Worm (Caenorhabditis elegans): ENCODE measurements around the gene wee-1.3.
A peak's percentile ranks its signal among the peaks of the same experiment; 100 is the strongest.

wee-1.3 gene

DNA sequence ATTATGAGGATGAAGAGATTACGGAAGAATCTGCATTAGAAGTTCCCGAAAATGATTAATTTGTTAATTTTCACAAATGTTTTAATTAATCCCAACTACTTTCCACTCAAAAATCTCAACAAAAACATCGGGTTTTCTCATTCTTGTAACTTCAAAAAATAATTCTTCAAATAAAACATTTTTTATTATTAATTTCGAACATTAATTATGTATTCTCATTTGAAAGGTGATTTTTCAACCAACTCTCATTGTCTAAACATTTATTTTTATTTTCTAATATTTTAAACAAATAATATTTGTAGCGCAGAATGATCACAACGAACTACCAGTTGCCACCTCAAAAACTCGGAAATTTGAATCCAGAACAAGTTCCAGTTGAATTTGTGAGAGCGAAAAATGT is 45.0 kb downstream of the wee-1.3 start, which contains the start of gene ZK1320.7:
Gene ZK1320.7 (plus strand): TSS at position 301 of the 400 bp plus-strand sequence.
- TF ChIP-seq ztf-16 (tag; optimal IDR thresholded peaks at IDR 0.05): no peak
- no peak for TF ChIP-seq pat-9 (tag; optimal IDR thresholded peaks at IDR 0.05)
- no peak for TF ChIP-seq fkh-10 (GFP tag; optimal IDR thresholded peaks at IDR 0.05)
- TF ChIP-seq hlh-6 (tag; optimal IDR thresholded peaks at IDR 0.05): no peak
- TF ChIP-seq ama-1 (optimal IDR thresholded peaks at IDR 0.05): no peak
- no peak for TF ChIP-seq fkh-6 (tag; optimal IDR thresholded peaks at IDR 0.05)
- no peak for TF ChIP-seq syd-9 (tag; optimal IDR thresholded peaks at IDR 0.05)
- no peak for TF ChIP-seq ceh-34 (tag; optimal IDR thresholded peaks at IDR 0.05)
- TF ChIP-seq unc-42 (tag; optimal IDR thresholded peaks at IDR 0.05): no peak
- no peak for TF ChIP-seq ahr-1 (tag; optimal IDR thresholded peaks at IDR 0.05)
- TF ChIP-seq unc-55 (GFP tag; optimal IDR thresholded peaks at IDR 0.05): no peak
- no peak for TF ChIP-seq ceh-22 (tag; optimal IDR thresholded peaks at IDR 0.05)
- TF ChIP-seq che-1 (tag; optimal IDR thresholded peaks at IDR 0.05): no peak
- no peak for TF ChIP-seq ref-2 (tag; optimal IDR thresholded peaks at IDR 0.05)
- no peak for TF ChIP-seq pax-1 (tag; optimal IDR thresholded peaks at IDR 0.05)
- TF ChIP-seq unc-86 (tag; optimal IDR thresholded peaks at IDR 0.05): no peak

DNA sequence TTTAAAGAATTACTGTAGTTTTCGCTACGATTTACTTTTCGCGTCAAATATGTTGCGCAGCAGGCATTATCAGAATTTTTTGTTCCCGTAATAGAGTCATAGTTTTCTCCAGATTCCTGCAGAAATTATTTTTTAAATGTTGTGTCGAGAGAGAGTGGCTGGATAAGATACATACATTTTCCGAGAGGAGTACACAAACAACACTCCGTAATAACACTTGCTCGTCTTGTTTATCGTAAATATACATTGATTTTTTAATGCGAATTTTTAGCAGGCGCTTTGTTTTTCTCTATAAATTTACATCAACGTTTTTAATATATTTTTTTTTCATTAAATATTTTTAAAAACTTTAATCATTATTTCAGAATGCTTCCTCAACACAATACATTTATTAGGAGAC is 47.3 kb downstream of the wee-1.3 start, which contains the start of gene taf-8:
Gene taf-8 (plus strand): TSS at position 360 of the 400 bp plus-strand sequence.
- TF ChIP-seq elt-2 (tag; optimal IDR thresholded peaks at IDR 0.05) (peak; percentile 10), ceh-24 (tag; optimal IDR thresholded peaks at IDR 0.05) (no peak), T23F11.4 (GFP tag; optimal IDR thresholded peaks at IDR 0.05) (no peak), lin-11 (tag; optimal IDR thresholded peaks at IDR 0.05) (no peak), C08G9.2 (tag; optimal IDR thresholded peaks at IDR 0.05) (no peak), fkh-6 (tag; optimal IDR thresholded peaks at IDR 0.05) (no peak), syd-9 (tag; optimal IDR thresholded peaks at IDR 0.05) (no peak), unc-55 (GFP tag; optimal IDR thresholded peaks at IDR 0.05) (no peak), ceh-31 (tag; optimal IDR thresholded peaks at IDR 0.05) (peak; percentile 1), hlh-30 (tag; optimal IDR thresholded peaks at IDR 0.05; ENCODE audit: insufficient read depth) (no peak), unc-42 (tag; optimal IDR thresholded peaks at IDR 0.05) (peak; percentile 20), lim-6 (tag; optimal IDR thresholded peaks at IDR 0.05) (no peak), pros-1 (tag; optimal IDR thresholded peaks at IDR 0.05) (no peak), ceh-48 (tag; optimal IDR thresholded peaks at IDR 0.05) (peak; percentile 67), ceh-14 (tag; optimal IDR thresholded peaks at IDR 0.05) (no peak), ama-1 (optimal IDR thresholded peaks at IDR 0.05) (no peak), pag-3 (tag; optimal IDR thresholded peaks at IDR 0.05; ENCODE audit: borderline replicate concordance) (no peak), hlh-13 (GFP tag; optimal IDR thresholded peaks at IDR 0.05) (no peak), npax-4 (tag; optimal IDR thresholded peaks at IDR 0.05) (no peak), ceh-30 (tag; optimal IDR thresholded peaks at IDR 0.05) (no peak), che-1 (tag; optimal IDR thresholded peaks at IDR 0.05) (no peak), pha-4 (tag; optimal IDR thresholded peaks at IDR 0.05) (no peak), fax-1 (tag; optimal IDR thresholded peaks at IDR 0.05) (no peak), zip-5 (tag; optimal IDR thresholded peaks at IDR 0.05) (no peak)

DNA sequence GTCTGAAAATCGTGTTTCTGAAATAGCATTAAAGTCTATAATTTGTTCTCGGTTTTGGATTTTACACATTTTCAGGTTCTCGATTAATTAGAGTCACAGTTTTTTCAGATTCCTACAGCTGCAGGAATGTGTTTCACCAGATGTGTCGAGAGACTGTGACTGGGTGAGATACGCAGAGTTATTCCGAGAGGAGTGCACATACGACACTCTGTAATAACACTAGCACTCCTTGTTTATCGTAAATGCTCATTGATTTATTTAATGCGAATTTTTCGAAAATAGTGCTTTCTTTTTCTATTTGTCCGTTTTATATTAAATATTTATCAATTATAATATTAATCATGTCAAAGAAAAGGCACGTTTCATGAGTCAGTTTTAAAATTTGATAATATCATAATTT is 48.9 kb downstream of the wee-1.3 start, which contains the start of gene ZK1320.11:
Gene ZK1320.11 (plus strand): TSS at position 243 of the 400 bp plus-strand sequence.
- TF ChIP-seq ahr-1 (tag; optimal IDR thresholded peaks at IDR 0.05) (no peak), hlh-8 (tag; optimal IDR thresholded peaks at IDR 0.05) (peak; percentile 43), hlh-30 (tag; optimal IDR thresholded peaks at IDR 0.05; ENCODE audit: insufficient read depth) (no peak), ref-2 (tag; optimal IDR thresholded peaks at IDR 0.05) (no peak), pat-9 (tag; optimal IDR thresholded peaks at IDR 0.05) (no peak), eyg-1 (tag; optimal IDR thresholded peaks at IDR 0.05) (no peak)

DNA sequence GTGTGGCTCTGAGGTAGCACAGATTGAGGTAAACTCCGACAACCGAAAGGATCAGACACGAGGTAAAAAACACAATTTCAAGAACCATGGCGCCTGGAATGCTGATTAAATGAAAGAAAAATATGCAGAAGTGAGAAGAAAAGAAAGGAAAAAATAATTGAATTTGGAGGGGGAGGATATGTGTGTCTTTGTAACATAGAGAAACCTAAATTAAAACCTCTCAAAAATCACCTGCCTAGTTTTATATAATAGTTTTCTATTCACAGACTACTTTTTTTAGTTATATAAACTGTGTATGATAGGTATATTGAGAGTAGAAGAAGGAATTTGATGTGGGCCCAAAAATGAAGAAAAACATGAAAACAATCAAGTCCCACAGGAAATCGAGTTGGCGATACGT is 50.7 kb downstream of the wee-1.3 start, which contains the start of gene ZK1320.5:
Gene ZK1320.5 (minus strand): TSS at position 101 of the 400 bp plus-strand sequence.
- TF ChIP-seq pat-9 (tag; optimal IDR thresholded peaks at IDR 0.05): no peak
- TF ChIP-seq hlh-13 (GFP tag; optimal IDR thresholded peaks at IDR 0.05): no peak
- TF ChIP-seq nhr-11 (tag; optimal IDR thresholded peaks at IDR 0.05): no peak
- no peak for TF ChIP-seq K02D7.2 (tag; optimal IDR thresholded peaks at IDR 0.05)
- no peak for TF ChIP-seq hlh-8 (tag; optimal IDR thresholded peaks at IDR 0.05)
- no peak for TF ChIP-seq pros-1 (tag; optimal IDR thresholded peaks at IDR 0.05)
- no peak for TF ChIP-seq ceh-24 (tag; optimal IDR thresholded peaks at IDR 0.05)
- TF ChIP-seq fax-1 (tag; optimal IDR thresholded peaks at IDR 0.05): no peak
